Worm (Caenorhabditis elegans): ENCODE data around the gene lys-8.

DNA sequence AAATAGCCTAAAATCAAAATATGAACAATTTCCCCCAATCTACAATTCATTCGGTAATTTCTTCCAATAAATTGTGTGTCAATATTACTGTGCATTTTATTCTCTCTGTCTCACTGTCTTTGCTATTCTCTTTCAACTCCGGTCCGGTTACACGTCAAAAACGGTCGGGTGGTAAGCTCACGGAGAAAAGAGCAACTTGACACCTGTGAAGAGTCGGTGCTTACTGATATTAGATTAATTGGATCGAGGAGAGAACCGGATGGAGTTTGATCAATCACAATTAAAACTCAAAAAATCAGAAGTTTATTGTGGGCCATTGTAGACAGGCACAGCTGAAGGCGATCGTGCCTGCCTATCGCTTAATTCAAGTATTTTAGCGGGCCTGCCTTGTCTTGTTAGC, 11.1 kb upstream of the lys-8 start:
- TF ChIP-seq ama-1 (optimal IDR thresholded peaks at IDR 0.05), result no peak
- TF ChIP-seq sea-2 (GFP tag; optimal IDR thresholded peaks at IDR 0.05), result no peak
- TF ChIP-seq elt-2 (tag; optimal IDR thresholded peaks at IDR 0.05), result peak; percentile 26
- no peak for TF ChIP-seq unc-62 (GFP tag; optimal IDR thresholded peaks at IDR 0.05)
- no peak for TF ChIP-seq nhr-67 (tag; optimal IDR thresholded peaks at IDR 0.05)
- no peak for TF ChIP-seq nhr-11 (tag; optimal IDR thresholded peaks at IDR 0.05)
- no peak for TF ChIP-seq zag-1 (tag; optimal IDR thresholded peaks at IDR 0.05)
- TF ChIP-seq nhr-76 (tag; optimal IDR thresholded peaks at IDR 0.05), result no peak
